Worm (Caenorhabditis elegans): ENCODE data around the gene gip-1.

The gip-1 gene

ce11 chrIII:2384364-2384763, 37.0 kb downstream of the gip-1 start:
- TF ChIP-seq lsy-12 (tag; optimal IDR thresholded peaks at IDR 0.05) (no peak), ceh-28 (tag; optimal IDR thresholded peaks at IDR 0.05) (peak; percentile 96)

- TF ChIP-seq egl-27 (tag; optimal IDR thresholded peaks at IDR 0.05) (no peak), ZK546.5 (tag; optimal IDR thresholded peaks at IDR 0.05) (no peak), daf-12 (tag; optimal IDR thresholded peaks at IDR 0.05) (no peak), lsy-12 (tag; optimal IDR thresholded peaks at IDR 0.05) (no peak), ama-1 (optimal IDR thresholded peaks at IDR 0.05) (no peak), ceh-82 (tag; optimal IDR thresholded peaks at IDR 0.05) (no peak), ceh-16 (tag; optimal IDR thresholded peaks at IDR 0.05) (no peak), nhr-28 (tag; optimal IDR thresholded peaks at IDR 0.05) (no peak), snpc-4 (tag; optimal IDR thresholded peaks at IDR 0.05) (no peak)
Measured at ce11 chrIII:2386483-2386882, 39.1 kb downstream of the gip-1 start, which contains the start of gene H14E04.3. Gene H14E04.3 (minus strand): TSS chrIII:2386583.

ce11 chrIII:2391704-2392103, 44.3 kb downstream of the gip-1 start:
- TF ChIP-seq skn-1 (tag; optimal IDR thresholded peaks at IDR 0.05) = no peak
- TF ChIP-seq nhr-237 (tag; optimal IDR thresholded peaks at IDR 0.05) = no peak
- TF ChIP-seq zag-1 (tag; optimal IDR thresholded peaks at IDR 0.05) = no peak
- TF ChIP-seq nfya-1 (tag; optimal IDR thresholded peaks at IDR 0.05; ENCODE audit: insufficient read depth) = no peak
- TF ChIP-seq fkh-10 (GFP tag; optimal IDR thresholded peaks at IDR 0.05) = peak; percentile 85
- no peak for TF ChIP-seq nhr-25 (tag; optimal IDR thresholded peaks at IDR 0.05)
- no peak for TF ChIP-seq nhr-76 (tag; optimal IDR thresholded peaks at IDR 0.05)
- TF ChIP-seq fos-1 (tag; optimal IDR thresholded peaks at IDR 0.05) = no peak
- TF ChIP-seq elt-2 (tag; optimal IDR thresholded peaks at IDR 0.05) = no peak

ce11 chrIII:2393666-2394154, 46.3 kb downstream of the gip-1 start:
- TF ChIP-seq ceh-82 (tag; optimal IDR thresholded peaks at IDR 0.05) (no peak), sea-2 (GFP tag; optimal IDR thresholded peaks at IDR 0.05) (no peak), tbx-2 (tag; optimal IDR thresholded peaks at IDR 0.05) (no peak), snpc-4 (tag; optimal IDR thresholded peaks at IDR 0.05) (no peak), nhr-77 (tag; optimal IDR thresholded peaks at IDR 0.05) (no peak)

- TF ChIP-seq hmg-11 (tag; optimal IDR thresholded peaks at IDR 0.05) (peak; percentile 59), nhr-67 (tag; optimal IDR thresholded peaks at IDR 0.05) (no peak), daf-12 (tag; optimal IDR thresholded peaks at IDR 0.05) (no peak), mml-1 (tag; optimal IDR thresholded peaks at IDR 0.05) (no peak), lin-15B (tag; optimal IDR thresholded peaks at IDR 0.05) (peak; percentile 69), ztf-11 (tag; optimal IDR thresholded peaks at IDR 0.05) (no peak), ceh-9 (tag; optimal IDR thresholded peaks at IDR 0.05) (no peak), lin-39 (tag; optimal IDR thresholded peaks at IDR 0.05) (peak; percentile 22), ama-1 (optimal IDR thresholded peaks at IDR 0.05) (no peak), pqm-1 (tag; optimal IDR thresholded peaks at IDR 0.05) (peak; percentile 6), jun-1 (tag; optimal IDR thresholded peaks at IDR 0.05) (no peak), pha-4 (tag; optimal IDR thresholded peaks at IDR 0.05) (peak; percentile 56), nhr-43 (tag; optimal IDR thresholded peaks at IDR 0.05; ENCODE audit: poor library complexity, severe bottlenecking) (no peak), mdl-1 (tag; optimal IDR thresholded peaks at IDR 0.05) (no peak), elt-1 (tag; optimal IDR thresholded peaks at IDR 0.05) (no peak), nfya-1 (tag; optimal IDR thresholded peaks at IDR 0.05; ENCODE audit: insufficient read depth) (peak; percentile 50), ceh-28 (tag; optimal IDR thresholded peaks at IDR 0.05) (peak; percentile 68), nhr-23 (tag; optimal IDR thresholded peaks at IDR 0.05) (no peak), egl-5 (tag; optimal IDR thresholded peaks at IDR 0.05) (peak; percentile 27), ztf-4 (tag; optimal IDR thresholded peaks at IDR 0.05) (no peak), R02D3.7 (tag; optimal IDR thresholded peaks at IDR 0.05) (peak; percentile 98), nhr-28 (tag; optimal IDR thresholded peaks at IDR 0.05) (no peak), fos-1 (tag; optimal IDR thresholded peaks at IDR 0.05) (no peak)
Measured at ce11 chrIII:2401126-2402123, 54.0 kb downstream of the gip-1 start, which contains the start of the genes cic-1 and strm-1. Gene cic-1 (minus strand): TSS chrIII:2401221. Gene strm-1 (plus strand): TSS chrIII:2402070.

Data from whole organism, L3 larva.